Fruit fly (Drosophila melanogaster) whole organism: ENCODE measurements around the gene CG31248.

Experiments
- pan ChIP-seq: fragments of >200 bp; optimal IDR thresholded peaks from 2 replicates; lab custom pipeline; 2017
- usp ChIP-seq: fragments of >200 bp; optimal IDR thresholded peaks from 2 replicates; lab custom pipeline; 2017; ENCODE audit warnings: missing biosample characterization, missing genetic modification characterization, mixed read lengths

dm6 chr3R:7109760-7110303 lies 19.3 kb upstream of the CG31248 start:
- TF ChIP-seq usp (GFP tag; lab: Kevin White, UChicago) (no peak), pan (lab: Kevin White, UChicago) (no peak)
